Fruit fly (Drosophila melanogaster) whole organism, wandering third instar larva: Measurements from ENCODE around the gene CG15306.

Experiments used
- GATAd ChIP-seq: sonication (Bioruptor generic); optimal IDR thresholded peaks from 2 replicates; lab custom pipeline; 2016; ENCODE audit warnings: missing biosample characterization, missing genetic modification characterization
- Hr83 ChIP-seq: fragments of 200-300 bp; sonication (Bioruptor generic); optimal IDR thresholded peaks from 2 replicates; lab custom pipeline; 2016; ENCODE audit warnings: missing biosample characterization, mild to moderate bottlenecking, missing genetic modification characterization, moderate library complexity; ENCODE audit not compliant: poor library complexity, severe bottlenecking
- Mio ChIP-seq: sonication (Bioruptor generic); optimal IDR thresholded peaks from 2 replicates; lab custom pipeline; 2016; ENCODE audit warnings: missing biosample characterization, missing genetic modification characterization
- N ChIP-seq: fragments of >200 bp; optimal IDR thresholded peaks from 2 replicates; lab custom pipeline; 2018; ENCODE audit warnings: missing biosample characterization, missing external identifiers, missing genetic modification characterization
- Rel ChIP-seq, 2 experiments: fragments of 200-800 bp; sonication (Bioruptor generic) in 1 of 2; optimal IDR thresholded peaks; 2 replicates in 1 of 2; 3 replicates in 1 of 2; lab custom pipeline; 2016 to 2019; ENCODE audit warnings: mild to moderate bottlenecking in 2 of 2, missing biosample characterization in 2 of 2, missing genetic modification characterization in 2 of 2, moderate library complexity in 1 of 2
- Vsx2 ChIP-seq: fragments of 200-300, 225-300 bp; sonication (Bioruptor generic); optimal IDR thresholded peaks from 2 replicates; lab custom pipeline; 2018; ENCODE audit warnings: missing biosample characterization, missing genetic modification characterization; ENCODE audit not compliant: partially characterized antibody
- br ChIP-seq: fragments of 200-800 bp; sonication (Bioruptor generic); optimal IDR thresholded peaks from 2 replicates; lab custom pipeline; 2016; ENCODE audit warnings: missing biosample characterization, missing genetic modification characterization
- pan ChIP-seq: fragments of >200 bp; optimal IDR thresholded peaks from 2 replicates; lab custom pipeline; 2017
- usp ChIP-seq: fragments of >200 bp; optimal IDR thresholded peaks from 2 replicates; lab custom pipeline; 2017; ENCODE audit warnings: missing biosample characterization, missing genetic modification characterization

DNA sequence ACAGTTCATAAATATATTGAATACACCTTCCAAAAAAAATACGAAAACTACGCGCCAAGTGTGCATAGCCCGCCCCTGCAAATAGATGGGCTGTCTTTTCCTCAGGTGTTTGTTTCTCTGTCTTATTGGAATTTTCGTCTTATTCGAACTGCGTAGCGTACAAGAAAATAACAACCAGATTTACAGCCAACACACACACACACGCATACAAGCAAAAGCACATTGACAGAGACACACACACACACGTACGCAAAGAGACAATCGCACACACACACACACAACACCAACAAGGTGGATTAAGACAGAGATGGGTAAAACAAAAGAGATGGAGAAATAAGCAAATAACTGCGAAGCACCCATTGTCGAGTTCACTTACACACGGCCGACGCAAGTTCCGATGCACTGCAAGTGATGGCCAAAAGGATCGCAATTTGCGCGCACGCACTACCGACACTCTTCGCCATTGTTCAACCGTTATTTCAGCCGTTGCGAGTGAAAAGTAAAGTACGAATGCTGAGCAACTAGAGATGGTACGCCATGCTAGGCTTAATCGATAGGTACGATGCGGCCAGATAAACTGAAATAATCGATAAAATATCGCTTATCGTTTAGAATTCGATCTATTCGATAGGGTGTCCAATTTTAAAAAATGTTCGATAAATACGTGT is 34.3 kb upstream of the CG15306 start:
- no peak for TF ChIP-seq GATAd
- TF ChIP-seq Rel (GFP tag; optimal IDR thresholded peaks at IDR 0.05; lab: Kevin White, UChicago), result no peak
- peak; percentile 57 for TF ChIP-seq Rel (tag; optimal IDR thresholded peaks at IDR 0.05; lab: Kevin White, UChicago)
- no peak for TF ChIP-seq Mio (GFP tag; lab: Kevin White, UChicago)
- TF ChIP-seq pan (lab: Kevin White, UChicago), result no peak
- TF ChIP-seq usp, result no peak
- TF ChIP-seq Vsx2, result no peak
- no peak for TF ChIP-seq Hr83 (GFP tag; lab: Kevin White, UChicago)
- TF ChIP-seq br (GFP tag; lab: Kevin White, UChicago), result no peak
- no peak for TF ChIP-seq N (GFP tag; lab: Kevin White, UChicago)
